Fruit fly (Drosophila melanogaster): ENCODE measurements around the gene Ctl2.
A peak's percentile ranks its signal among the peaks of the same experiment; 100 is the strongest.

Gene Ctl2

DNA sequence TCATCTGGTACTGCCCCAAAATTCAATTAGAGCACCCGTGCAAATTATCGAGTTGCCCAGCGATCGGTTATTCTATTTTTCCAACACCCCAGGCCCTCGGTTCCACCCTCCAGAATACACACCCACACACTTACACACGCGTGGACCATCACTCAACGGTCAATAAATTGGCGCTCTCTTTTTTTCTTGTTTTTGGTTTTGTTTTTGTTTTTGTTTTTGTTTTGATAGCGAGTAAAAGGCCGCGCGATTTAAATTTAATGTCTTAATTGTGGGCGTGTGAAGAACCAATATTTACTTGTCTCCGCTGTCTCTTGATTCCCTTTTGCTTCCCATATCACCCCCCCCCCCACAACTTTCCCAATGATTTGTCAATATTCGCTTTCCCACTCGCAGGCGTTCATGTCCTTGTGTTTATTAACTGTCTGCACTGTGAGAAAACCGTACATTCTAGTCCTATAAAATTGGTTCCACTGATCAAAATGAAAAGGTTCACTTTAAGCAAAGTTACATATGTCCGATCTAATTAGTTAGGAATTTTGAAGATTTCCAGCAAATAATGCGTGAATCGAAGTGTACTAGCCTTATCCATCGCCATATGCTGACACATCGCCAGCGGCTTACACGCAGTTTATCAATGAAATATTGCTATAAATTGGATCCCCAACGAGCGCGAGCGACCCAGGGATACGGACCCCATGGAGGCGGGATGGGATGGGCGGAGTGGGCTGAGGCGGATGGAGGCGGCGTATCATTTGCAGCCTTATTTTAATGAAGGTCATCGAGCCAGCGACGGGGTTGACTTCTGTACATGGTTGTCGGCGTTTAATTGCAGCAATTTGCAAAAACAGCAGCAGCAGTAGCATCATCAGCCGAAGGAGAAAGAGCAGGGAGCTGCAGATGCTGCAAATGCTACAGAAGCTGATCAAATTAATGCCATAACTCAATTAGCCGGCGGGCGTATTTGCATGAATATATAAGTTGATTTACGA lies 16.9 kb downstream of the Ctl2 start:
- TF ChIP-seq CG17801 (GFP tag; optimal IDR thresholded peaks at IDR 0.05; ENCODE audit: partially characterized antibody), result no peak

DNA sequence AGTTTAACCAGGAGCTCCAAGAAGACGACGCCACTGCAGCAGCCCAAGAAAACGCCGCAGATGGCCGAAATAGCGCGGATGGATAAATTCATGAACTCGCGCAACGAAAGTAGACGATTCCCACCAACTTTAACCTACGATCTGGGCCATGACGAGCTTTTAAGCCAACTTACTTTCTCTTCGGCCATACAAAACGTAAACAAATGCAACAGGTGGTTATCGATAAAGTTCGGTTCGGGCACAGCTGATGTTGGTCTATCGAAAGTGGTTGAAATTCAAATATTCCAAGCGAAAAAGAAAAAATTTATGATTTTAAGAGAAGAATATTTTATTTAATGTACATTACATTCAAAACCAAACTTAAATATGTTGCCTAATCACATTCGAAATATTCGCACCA lies 23.5 kb downstream of the Ctl2 start, which contains the start of gene CG14511:
TSS of gene CG14511 (minus strand) at position 184 of the 400 bp plus-strand sequence.
- TF ChIP-seq CG17801 (GFP tag; optimal IDR thresholded peaks at IDR 0.05; ENCODE audit: partially characterized antibody), result no peak

DNA sequence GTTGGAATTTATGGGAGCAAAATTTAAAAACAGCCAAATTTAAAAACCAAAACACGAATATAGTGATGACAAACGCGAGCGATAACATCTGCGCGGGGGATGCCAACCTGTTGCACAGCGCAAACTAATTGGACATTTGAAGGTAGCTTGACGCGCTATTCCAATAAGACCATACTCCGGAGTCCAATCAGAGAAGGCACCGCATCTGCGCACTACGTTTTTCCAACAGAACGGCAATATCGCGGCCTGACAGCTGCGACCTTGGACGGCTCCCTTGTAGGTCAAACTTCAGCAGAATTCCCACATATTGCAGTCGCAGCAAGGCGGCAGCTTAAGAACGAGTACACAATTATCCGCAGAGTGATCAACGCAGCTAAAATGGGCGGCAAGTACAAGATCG lies 24.9 kb downstream of the Ctl2 start, which contains the start of the genes CG11882 and Pglym78:
TSS of gene CG11882 (minus strand) at position 101 of the 400 bp plus-strand sequence.
TSS of gene Pglym78 (plus strand) at position 177 of the 400 bp plus-strand sequence.
- no peak for TF ChIP-seq CG17801 (GFP tag; optimal IDR thresholded peaks at IDR 0.05; ENCODE audit: partially characterized antibody)

DNA sequence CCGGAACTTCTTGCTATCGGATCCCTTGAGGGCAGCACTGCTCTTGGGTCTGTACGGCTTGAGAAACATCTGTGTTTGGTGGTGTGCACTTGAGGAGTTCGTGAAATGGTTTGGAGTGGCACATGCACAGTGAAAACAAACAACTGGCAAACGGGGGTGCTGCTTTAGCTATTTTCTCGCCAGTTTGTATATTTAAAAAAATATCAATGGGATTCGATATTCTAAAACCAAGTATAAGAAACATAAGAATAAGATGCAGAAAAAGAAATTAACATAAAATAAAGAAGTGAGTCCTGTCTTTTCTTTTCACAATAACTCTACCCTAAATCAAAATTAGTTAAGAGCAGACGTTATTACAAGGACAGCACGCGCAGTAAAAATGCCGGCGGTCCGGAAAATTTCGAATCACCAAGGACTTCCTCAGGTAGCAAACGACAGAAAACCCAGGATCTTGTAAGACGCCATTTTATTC lies 28.5 kb downstream of the Ctl2 start, which contains the start of gene eIF2D:
TSS of gene eIF2D (minus strand) at position 174 of the 472 bp plus-strand sequence.
- peak; percentile 70 for TF ChIP-seq CG17801 (GFP tag; optimal IDR thresholded peaks at IDR 0.05; ENCODE audit: partially characterized antibody)

DNA sequence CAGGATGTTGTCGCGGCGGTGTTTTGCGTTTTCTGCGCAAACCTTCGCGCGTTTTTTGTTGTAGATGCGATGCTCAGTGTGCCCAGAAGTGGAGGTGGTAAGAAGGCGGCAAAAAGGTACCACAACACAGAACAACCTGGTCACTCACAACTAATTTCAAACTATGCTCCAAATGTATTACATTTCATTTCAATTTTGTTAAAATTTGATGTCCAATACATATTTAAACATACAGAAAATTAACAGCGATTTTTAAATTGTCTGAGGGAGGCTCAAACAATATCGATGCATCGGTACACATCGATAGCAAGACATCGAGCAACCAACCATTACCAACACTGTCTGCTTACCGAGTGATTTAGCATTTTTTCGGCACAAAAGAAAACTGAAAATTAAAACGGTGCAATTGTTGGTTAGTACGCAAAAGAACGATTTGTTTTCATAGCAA lies 30.1 kb downstream of the Ctl2 start, which contains the start of the genes Slbp and Rpn2:
TSS of gene Slbp (minus strand) at position 70 of the 448 bp plus-strand sequence.
TSS of gene Rpn2 (plus strand) at position 328 of the 448 bp plus-strand sequence.
- peak; percentile 62 for TF ChIP-seq CG17801 (GFP tag; optimal IDR thresholded peaks at IDR 0.05; ENCODE audit: partially characterized antibody)

DNA sequence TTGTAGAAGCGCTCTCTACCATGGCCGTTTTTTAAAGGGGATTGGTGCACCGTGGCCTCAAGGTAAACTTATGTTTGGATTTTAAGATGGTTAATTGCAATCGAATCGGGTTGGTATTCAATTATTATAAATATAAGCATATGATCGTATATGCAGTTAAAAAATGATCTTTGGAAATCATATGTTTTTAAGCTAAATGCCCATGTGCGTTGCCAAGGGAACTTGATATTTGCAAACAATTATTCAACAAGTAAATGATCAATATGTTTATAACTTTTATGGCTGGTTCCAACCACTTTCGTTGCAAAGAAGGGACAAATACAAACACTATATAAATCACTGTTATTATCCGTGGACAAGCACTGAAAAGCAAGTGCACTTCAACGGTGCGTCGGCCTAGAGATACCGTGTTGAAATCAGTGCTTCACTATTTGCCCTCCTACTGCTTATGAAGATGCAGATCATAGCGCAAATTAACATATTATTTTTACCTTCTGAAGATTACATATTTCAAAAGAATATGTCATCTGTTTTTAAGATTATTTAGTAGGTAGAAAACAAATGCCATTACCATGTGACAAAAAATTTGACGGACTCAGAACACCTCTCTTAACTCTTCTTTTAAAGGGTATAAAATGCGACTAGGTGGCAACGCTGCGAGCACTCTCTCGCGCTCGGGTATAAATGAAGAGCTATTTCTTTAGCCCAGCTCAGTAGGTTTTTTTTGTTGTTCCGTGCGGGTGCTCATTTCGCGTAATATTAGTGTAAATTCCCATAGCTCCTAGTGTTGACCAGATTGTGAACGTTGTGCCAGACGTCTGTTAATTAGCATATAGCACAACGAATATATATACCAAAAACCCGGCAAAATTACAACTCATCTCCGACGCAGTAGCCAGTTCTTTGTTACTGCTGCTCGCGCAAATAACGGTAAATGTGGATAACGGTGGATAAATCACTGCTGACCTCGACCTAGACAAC lies 34.5 kb downstream of the Ctl2 start, which contains the start of gene rdog:
TSS of gene rdog (plus strand) at position 705 of the 981 bp plus-strand sequence.
- peak; percentile 36 for TF ChIP-seq CG17801 (GFP tag; optimal IDR thresholded peaks at IDR 0.05; ENCODE audit: partially characterized antibody)

DNA sequence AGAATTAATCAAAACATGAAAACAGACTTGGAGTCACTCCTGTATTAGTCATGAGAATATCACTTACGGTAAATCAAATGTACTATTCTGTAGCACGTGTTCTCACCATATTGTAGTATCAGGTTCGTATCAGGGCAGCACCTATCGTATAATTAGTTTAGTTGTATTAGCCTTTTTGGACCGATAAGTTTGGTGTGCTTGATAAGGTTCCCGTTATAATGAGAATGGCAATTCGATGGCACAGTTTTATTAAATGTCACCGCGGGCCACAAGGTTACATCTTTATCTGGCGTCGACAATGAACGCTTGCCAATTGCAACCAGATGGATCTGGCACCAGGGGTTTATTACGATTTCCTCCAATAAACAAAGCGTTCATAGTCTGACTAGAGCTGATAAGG lies 35.6 kb downstream of the Ctl2 start:
- no peak for TF ChIP-seq CG17801 (GFP tag; optimal IDR thresholded peaks at IDR 0.05; ENCODE audit: partially characterized antibody)

DNA sequence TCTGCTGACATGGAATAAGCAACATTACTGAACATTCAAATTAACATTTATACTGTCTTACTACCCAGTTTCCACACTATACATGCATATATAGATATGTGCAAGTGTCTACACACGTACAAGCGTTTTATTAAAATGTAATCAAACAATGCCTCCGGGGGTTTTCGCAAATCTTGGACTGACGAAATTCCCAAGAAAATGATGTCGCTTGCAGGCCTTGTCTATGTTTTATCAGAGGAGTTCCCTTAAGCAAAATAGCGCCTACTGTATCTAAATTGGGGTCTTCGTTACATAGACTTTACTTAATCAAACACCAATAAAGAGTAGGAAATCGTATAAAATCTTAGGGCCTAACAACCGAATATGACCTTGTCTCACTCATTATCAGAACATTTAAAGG lies 36.5 kb downstream of the Ctl2 start:
- no peak for TF ChIP-seq CG17801 (GFP tag; optimal IDR thresholded peaks at IDR 0.05; ENCODE audit: partially characterized antibody)

DNA sequence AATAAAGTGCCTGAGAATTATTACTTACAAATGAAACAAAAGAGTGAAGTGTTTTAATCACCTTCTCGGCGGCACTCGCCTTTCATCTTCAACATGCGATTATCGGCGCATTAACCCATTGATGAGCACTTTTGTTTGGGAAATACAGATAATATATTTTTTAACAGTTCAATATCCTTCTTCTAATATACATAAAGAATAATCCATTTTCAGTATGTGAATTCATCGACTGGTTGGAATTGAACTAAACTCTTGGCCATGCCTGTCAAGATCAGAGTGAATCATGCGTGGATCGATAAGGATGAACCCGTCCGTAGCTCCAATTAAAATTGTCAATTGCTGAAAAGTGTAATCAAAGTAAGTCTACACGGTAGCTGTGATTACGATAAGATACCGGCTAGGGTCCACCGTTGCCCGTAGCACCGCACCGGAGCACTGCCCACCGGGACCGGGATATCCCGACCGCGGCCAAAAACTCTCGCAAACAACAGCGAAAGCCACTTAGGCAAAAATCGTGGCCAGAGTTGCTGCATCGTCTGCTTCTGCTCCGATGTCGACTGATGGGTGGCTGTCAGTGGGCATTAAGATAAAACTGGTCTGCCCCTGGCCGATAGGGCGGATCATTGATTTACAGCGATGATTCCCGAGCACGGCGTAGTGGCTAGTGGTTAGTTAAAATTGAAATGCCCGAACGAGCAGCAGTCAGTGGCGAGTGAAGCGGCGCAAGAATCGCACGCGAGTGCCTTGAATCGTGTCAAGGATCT lies 41.9 kb downstream of the Ctl2 start, which contains the start of gene CG11898:
TSS of gene CG11898 (plus strand) at position 714 of the 764 bp plus-strand sequence.
- no peak for TF ChIP-seq CG17801 (GFP tag; optimal IDR thresholded peaks at IDR 0.05; ENCODE audit: partially characterized antibody)
